Worm (Caenorhabditis elegans): ENCODE measurements around the gene elo-9.

DNA sequence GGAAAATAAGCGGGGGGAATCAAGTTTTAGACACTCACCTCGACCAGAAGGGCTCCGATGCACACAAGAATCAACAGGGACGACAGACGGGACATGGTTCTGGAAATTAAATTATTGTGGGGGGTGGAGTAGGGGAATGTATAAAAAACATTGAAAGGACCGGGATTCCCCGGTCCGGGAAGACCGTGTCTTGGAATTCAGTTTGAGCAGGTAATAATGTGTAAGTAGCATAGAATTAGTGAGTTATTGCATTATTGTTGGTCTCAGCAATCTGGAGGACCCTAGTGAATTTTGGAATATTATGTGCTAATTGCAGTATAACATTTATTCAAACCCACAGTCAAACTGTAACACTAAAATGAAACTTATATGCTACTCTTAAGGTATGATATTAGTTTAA, 53.6 kb downstream of the elo-9 start, which contains the start of gene R03C1.1:
- no peak for TF ChIP-seq nhr-237 (tag; optimal IDR thresholded peaks at IDR 0.05)
- no peak for TF ChIP-seq unc-62 (GFP tag; optimal IDR thresholded peaks at IDR 0.05)
- no peak for TF ChIP-seq sptf-1 (tag; optimal IDR thresholded peaks at IDR 0.05)
- no peak for TF ChIP-seq nhr-28 (tag; optimal IDR thresholded peaks at IDR 0.05)
- TF ChIP-seq nhr-12 (tag; optimal IDR thresholded peaks at IDR 0.05): no peak
- no peak for TF ChIP-seq snpc-4 (tag; optimal IDR thresholded peaks at IDR 0.05)
- TF ChIP-seq elt-3 (tag; optimal IDR thresholded peaks at IDR 0.05): no peak
- no peak for TF ChIP-seq unc-39 (tag; optimal IDR thresholded peaks at IDR 0.05)
- no peak for TF ChIP-seq lin-32 (GFP tag; optimal IDR thresholded peaks at IDR 0.05)
- no peak for TF ChIP-seq pha-4 (tag; optimal IDR thresholded peaks at IDR 0.05)
- no peak for TF ChIP-seq ceh-83 (GFP tag; optimal IDR thresholded peaks at IDR 0.05)
- TF ChIP-seq M03D4.4 (tag; optimal IDR thresholded peaks at IDR 0.05): no peak

Data from whole organism, mixed stage, embryonic.